Fruit fly (Drosophila melanogaster) whole organism, prepupa: ENCODE data around the gene Rok.

Experiments
- Blimp-1 ChIP-seq: fragments of 200-800 bp; sonication (Bioruptor generic); optimal IDR thresholded peaks from 3 replicates; lab custom pipeline; 2017; ENCODE audit warnings: missing biosample characterization, missing genetic modification characterization, mild to moderate bottlenecking, moderate library complexity, missing genetic modification reagents
- CG10631 ChIP-seq: fragments of 200-800 bp; sonication (Bioruptor generic); optimal IDR thresholded peaks from 2 replicates; lab custom pipeline; 2016; ENCODE audit warnings: missing biosample characterization, missing genetic modification characterization
- CG10669 ChIP-seq: fragments of 200-800 bp; sonication (Bioruptor generic); optimal IDR thresholded peaks from 3 replicates; lab custom pipeline; 2018; ENCODE audit warnings: missing biosample characterization, mild to moderate bottlenecking, missing genetic modification characterization, moderate library complexity
- CG11294 ChIP-seq: fragments of 200-800 bp; sonication (Bioruptor generic); IDR thresholded peaks from 2 replicates; pipeline ENCODE4 v1.3.6; 2022; ENCODE audit warnings: missing biosample characterization, missing genetic modification characterization
- CG11762 ChIP-seq: fragments of 200-800 bp; sonication (Bioruptor generic); optimal IDR thresholded peaks from 3 replicates; lab custom pipeline; 2016; ENCODE audit warnings: missing biosample characterization, missing genetic modification characterization; ENCODE audit not compliant: insufficient read depth
- CG15336 ChIP-seq: fragments of 200-800 bp; sonication (Bioruptor generic); IDR thresholded peaks from 2 replicates; pipeline ENCODE4 v1.3.6; 2022; ENCODE audit warnings: missing biosample characterization, missing genetic modification characterization
- CG1621 ChIP-seq: fragments of 200-800 bp; sonication (Bioruptor generic); optimal IDR thresholded peaks from 3 replicates; lab custom pipeline; 2018; ENCODE audit warnings: missing biosample characterization, mild to moderate bottlenecking, missing genetic modification characterization
- CG16779 ChIP-seq: fragments of 200-800 bp; sonication (Bioruptor generic); optimal IDR thresholded peaks from 3 replicates; lab custom pipeline; 2017; ENCODE audit warnings: missing biosample characterization, mild to moderate bottlenecking, missing genetic modification characterization
- CG3032 ChIP-seq: fragments of 200-800 bp; optimal IDR thresholded peaks from 2 replicates; lab custom pipeline; 2019; ENCODE audit warnings: missing biosample characterization, mild to moderate bottlenecking, missing genetic modification characterization, moderate library complexity
- CG31627 ChIP-seq: fragments of 200-800 bp; sonication (Bioruptor generic); optimal IDR thresholded peaks from 3 replicates; lab custom pipeline; 2016; ENCODE audit warnings: missing biosample characterization, missing genetic modification characterization
- CG32006 ChIP-seq: fragments of 200-800 bp; sonication (Bioruptor generic); optimal IDR thresholded peaks from 3 replicates; lab custom pipeline; 2017; ENCODE audit warnings: missing biosample characterization, mild to moderate bottlenecking, missing genetic modification characterization
- CG34406 ChIP-seq: fragments of 200-800 bp; sonication (Bioruptor generic); optimal IDR thresholded peaks from 3 replicates; lab custom pipeline; 2016; ENCODE audit warnings: missing biosample characterization, missing genetic modification characterization
- CG4318 ChIP-seq: fragments of 200-800 bp; sonication (Bioruptor generic); optimal IDR thresholded peaks from 3 replicates; lab custom pipeline; 2017; ENCODE audit warnings: missing biosample characterization, mild to moderate bottlenecking, missing genetic modification characterization
- CG6163 ChIP-seq: fragments of 200-800 bp; sonication (Bioruptor generic); IDR thresholded peaks from 3 replicates; pipeline ENCODE4 v1.3.6; 2022; ENCODE audit warnings: missing biosample characterization, missing genetic modification characterization
- CG6276 ChIP-seq: fragments of 200-800 bp; sonication (Bioruptor generic); optimal IDR thresholded peaks from 2 replicates; lab custom pipeline; 2017; ENCODE audit warnings: missing biosample characterization, mild to moderate bottlenecking, missing genetic modification characterization
- CG6792 ChIP-seq: fragments of 200-800 bp; sonication (Bioruptor generic); optimal IDR thresholded peaks from 3 replicates; lab custom pipeline; 2016; ENCODE audit warnings: missing biosample characterization, missing genetic modification characterization
- CG6808 ChIP-seq: fragments of 200-800 bp; sonication (Bioruptor generic); optimal IDR thresholded peaks from 3 replicates; lab custom pipeline; 2017; ENCODE audit warnings: missing biosample characterization, missing genetic modification characterization, mild to moderate bottlenecking, moderate library complexity, missing genetic modification reagents
- CG6854 ChIP-seq: fragments of 200-800 bp; sonication (Bioruptor generic); optimal IDR thresholded peaks from 2 replicates; lab custom pipeline; 2017; ENCODE audit warnings: missing biosample characterization, mild to moderate bottlenecking, missing genetic modification characterization
- CG7368 ChIP-seq: fragments of 200-800 bp; sonication (Bioruptor generic); optimal IDR thresholded peaks from 3 replicates; lab custom pipeline; 2016; ENCODE audit warnings: missing biosample characterization, missing genetic modification characterization
- CG8119 ChIP-seq: fragments of 200-800 bp; sonication (Bioruptor generic); IDR thresholded peaks from 3 replicates; pipeline ENCODE4 v1.3.6; 2022; ENCODE audit warnings: missing biosample characterization, missing genetic modification characterization
- CG8319 ChIP-seq: fragments of 200-800 bp; sonication (Bioruptor generic); optimal IDR thresholded peaks from 3 replicates; lab custom pipeline; 2016; ENCODE audit warnings: missing biosample characterization, missing genetic modification characterization
- CG8632 ChIP-seq: fragments of 200-800 bp; sonication (Bioruptor generic); optimal IDR thresholded peaks from 3 replicates; lab custom pipeline; 2016; ENCODE audit warnings: missing biosample characterization, missing genetic modification characterization
- CG9139 ChIP-seq: fragments of 200-800 bp; sonication (Bioruptor generic); optimal IDR thresholded peaks from 3 replicates; lab custom pipeline; 2017; ENCODE audit warnings: missing biosample characterization, mild to moderate bottlenecking, missing genetic modification characterization
- Eip78C ChIP-seq: fragments of 200-800 bp; sonication (Bioruptor generic); peaks from one replicate; lab custom pipeline; 2016; ENCODE audit warnings: missing biosample characterization, missing genetic modification characterization
- Eip93F ChIP-seq: fragments of 200-800 bp; sonication (Bioruptor generic); optimal IDR thresholded peaks from 2 replicates; lab custom pipeline; 2016; ENCODE audit warnings: missing biosample characterization, mild to moderate bottlenecking, missing genetic modification characterization
- Ets21C ChIP-seq: fragments of 200-800 bp; sonication (Bioruptor generic); optimal IDR thresholded peaks from 3 replicates; lab custom pipeline; 2016; ENCODE audit warnings: missing biosample characterization, missing genetic modification characterization
- Ets96B ChIP-seq: fragments of 200-800 bp; optimal IDR thresholded peaks from 2 replicates; lab custom pipeline; 2019; ENCODE audit warnings: missing biosample characterization, mild to moderate bottlenecking, missing genetic modification characterization, moderate library complexity
- Gug ChIP-seq: fragments of 200-800 bp; sonication (Bioruptor generic); IDR thresholded peaks from 2 replicates; pipeline ENCODE4 v1.3.6; 2022; ENCODE audit warnings: missing biosample characterization, missing genetic modification characterization
- Hr38 ChIP-seq: sonication (Bioruptor generic); optimal IDR thresholded peaks from 2 replicates; lab custom pipeline; 2016; ENCODE audit warnings: missing biosample characterization, missing genetic modification characterization
- Hr39 ChIP-seq: fragments of 200-800 bp; sonication (Bioruptor generic); optimal IDR thresholded peaks from 2 replicates; lab custom pipeline; 2016; ENCODE audit warnings: missing biosample characterization, missing genetic modification characterization
- Hr4 ChIP-seq: fragments of 200-800 bp; sonication (Bioruptor generic); optimal IDR thresholded peaks from 3 replicates; lab custom pipeline; 2016; ENCODE audit warnings: missing biosample characterization, missing genetic modification characterization
- Met ChIP-seq: fragments of 200-800 bp; sonication (Bioruptor generic); optimal IDR thresholded peaks from 3 replicates; lab custom pipeline; 2016; ENCODE audit warnings: missing biosample characterization, missing genetic modification characterization
- OdsH ChIP-seq: fragments of 200-800 bp; sonication (Bioruptor generic); optimal IDR thresholded peaks from 3 replicates; lab custom pipeline; 2016; ENCODE audit warnings: missing biosample characterization, missing genetic modification characterization
- Sox14 ChIP-seq: fragments of 200-800 bp; sonication (Bioruptor generic); optimal IDR thresholded peaks from 3 replicates; lab custom pipeline; 2016; ENCODE audit warnings: missing biosample characterization, missing genetic modification characterization
- Sox15 ChIP-seq: fragments of 200-800 bp; sonication (Bioruptor generic); optimal IDR thresholded peaks from 3 replicates; lab custom pipeline; 2016; ENCODE audit warnings: missing biosample characterization, missing genetic modification characterization
- achi ChIP-seq: fragments of 200-800 bp; sonication (Bioruptor generic); optimal IDR thresholded peaks from 3 replicates; lab custom pipeline; 2016; ENCODE audit warnings: missing biosample characterization, missing genetic modification characterization
- dac ChIP-seq: fragments of 200-800 bp; sonication (Bioruptor generic); optimal IDR thresholded peaks from 2 replicates; lab custom pipeline; 2017; ENCODE audit warnings: missing biosample characterization, mild to moderate bottlenecking, missing genetic modification characterization
- dsx ChIP-seq: fragments of 200-800 bp; optimal IDR thresholded peaks from 3 replicates; lab custom pipeline; 2019; ENCODE audit warnings: missing biosample characterization, mild to moderate bottlenecking, missing genetic modification characterization, moderate library complexity; ENCODE audit not compliant: poor library complexity, severe bottlenecking
- eg ChIP-seq: fragments of 200-800 bp; sonication (Bioruptor generic); IDR thresholded peaks from 3 replicates; pipeline ENCODE4 v1.3.6; 2022; ENCODE audit warnings: missing biosample characterization, missing genetic modification characterization
- esn ChIP-seq: fragments of 200-800 bp; sonication (Bioruptor generic); optimal IDR thresholded peaks from 2 replicates; lab custom pipeline; 2016; ENCODE audit warnings: missing biosample characterization, mild to moderate bottlenecking, missing genetic modification characterization, moderate library complexity
- fd59A ChIP-seq: fragments of 200-800 bp; sonication (Bioruptor generic); optimal IDR thresholded peaks from 2 replicates; lab custom pipeline; 2017; ENCODE audit warnings: missing biosample characterization, mild to moderate bottlenecking, missing genetic modification characterization, missing genetic modification reagents
- fkh ChIP-seq: fragments of 200-800 bp; sonication (Bioruptor generic); optimal IDR thresholded peaks from 3 replicates; lab custom pipeline; 2017; ENCODE audit warnings: missing biosample characterization, mild to moderate bottlenecking, missing genetic modification characterization, moderate library complexity
- lz ChIP-seq: fragments of 200-800 bp; sonication (Bioruptor generic); optimal IDR thresholded peaks from 3 replicates; lab custom pipeline; 2016; ENCODE audit warnings: missing biosample characterization, missing genetic modification characterization
- net ChIP-seq: fragments of 200-800 bp; sonication (Bioruptor generic); optimal IDR thresholded peaks from 3 replicates; lab custom pipeline; 2016; ENCODE audit warnings: missing biosample characterization, missing genetic modification characterization
- pdm3 ChIP-seq: fragments of 200-800 bp; sonication (Bioruptor generic); optimal IDR thresholded peaks from 3 replicates; lab custom pipeline; 2016; ENCODE audit warnings: missing biosample characterization, missing genetic modification characterization
- salr ChIP-seq, 2 experiments: fragments of 200-800 bp; sonication (Bioruptor generic); optimal IDR thresholded peaks; 3 replicates each; lab custom pipeline; 2016 to 2018; ENCODE audit warnings: missing biosample characterization in 2 of 2, missing genetic modification characterization in 2 of 2, mild to moderate bottlenecking in 1 of 2
- spab ChIP-seq: fragments of 200-800 bp; sonication (Bioruptor generic); optimal IDR thresholded peaks from 2 replicates; lab custom pipeline; 2017; ENCODE audit warnings: missing biosample characterization, mild to moderate bottlenecking, missing genetic modification characterization, missing genetic modification reagents
- ss ChIP-seq, 2 experiments: fragments of 200-800 bp; sonication (Bioruptor generic); optimal IDR thresholded peaks; 2 replicates in 1 of 2; 3 replicates in 1 of 2; lab custom pipeline; 2017 to 2018; ENCODE audit warnings: mild to moderate bottlenecking in 2 of 2, missing biosample characterization in 2 of 2, missing genetic modification characterization in 2 of 2, moderate library complexity in 1 of 2

Gene Rok

DNA sequence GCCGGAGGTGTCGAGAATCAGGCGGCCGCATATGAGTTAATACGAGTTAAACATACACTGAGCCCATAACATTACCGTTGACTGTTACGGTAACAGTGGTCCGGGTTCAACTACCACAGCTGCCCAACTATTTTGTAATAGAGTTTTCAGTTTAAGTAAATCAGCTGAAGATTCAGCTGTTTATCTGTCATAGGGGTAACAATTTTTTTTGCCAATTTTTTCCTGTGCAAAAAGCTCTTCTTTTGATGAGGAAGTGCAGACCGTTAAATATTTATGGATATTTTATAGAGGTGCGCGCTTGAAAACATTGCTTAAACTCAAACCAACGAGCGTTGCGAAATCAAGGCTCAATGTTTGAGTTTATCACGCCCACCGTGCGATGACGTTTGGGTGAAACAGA lies 55.5 kb downstream of the Rok start (continued):
- TF ChIP-seq Ets96B (tag; lab: Kevin White, UChicago) (no peak), Blimp-1 (GFP tag; lab: Kevin White, UChicago) (no peak), fkh (GFP tag; lab: Kevin White, UChicago) (no peak), Hr39 (GFP tag; lab: Kevin White, UChicago) (peak; percentile 21), CG8319 (no peak), CG7368 (GFP tag; lab: Kevin White, UChicago) (no peak), CG15336 (GFP tag; lab: Robert Waterston, UW) (no peak), dac (GFP tag; lab: Kevin White, UChicago) (no peak), Met (GFP tag; lab: Kevin White, UChicago) (no peak), CG6792 (GFP tag; lab: Kevin White, UChicago) (no peak)

dm6 chrX:16579978-16580377 lies 57.2 kb downstream of the Rok start:
- TF ChIP-seq OdsH (GFP tag; lab: Kevin White, UChicago) (peak; percentile 46), CG6792 (GFP tag; lab: Kevin White, UChicago) (peak; percentile 6), CG16779 (no peak), Hr38 (GFP tag; lab: Kevin White, UChicago) (no peak), CG9139 (GFP tag; lab: Kevin White, UChicago) (no peak), CG6276 (peak; percentile 21), dsx (no peak), ss (GFP tag; optimal IDR thresholded peaks at IDR 0.05; lab: Kevin White, UChicago) (peak in 1 of 2 experiments; percentile 23), Sox14 (GFP tag; lab: Kevin White, UChicago) (no peak), CG34406 (GFP tag; lab: Kevin White, UChicago) (peak; percentile 19), CG32006 (peak; percentile 61), Hr39 (GFP tag; lab: Kevin White, UChicago) (no peak), fd59A (no peak), Blimp-1 (GFP tag; lab: Kevin White, UChicago) (no peak), eg (GFP tag; lab: Robert Waterston, UW) (no peak), CG6808 (peak; percentile 15), CG15336 (GFP tag; lab: Robert Waterston, UW) (no peak), Ets21C (GFP tag; lab: Kevin White, UChicago) (no peak), CG8119 (GFP tag; lab: Robert Waterston, UW) (no peak), lz (GFP tag; lab: Kevin White, UChicago) (no peak), Eip93F (GFP tag; lab: Kevin White, UChicago) (no peak), CG10669 (GFP tag; lab: Kevin White, UChicago) (peak; percentile 33), dac (GFP tag; lab: Kevin White, UChicago) (no peak), Sox15 (GFP tag; lab: Kevin White, UChicago) (no peak), CG11762 (GFP tag; lab: Kevin White, UChicago) (no peak), esn (GFP tag; lab: Kevin White, UChicago) (peak; percentile 19), Gug (GFP tag; lab: Robert Waterston, UW) (peak; percentile 11; the same call in 1 of the 2 replicates), achi (peak; percentile 25), Met (GFP tag; lab: Kevin White, UChicago) (no peak), CG3032 (tag; lab: Kevin White, UChicago) (peak; percentile 31), Eip78C (peak; percentile 51), net (GFP tag; lab: Kevin White, UChicago) (no peak), Ets96B (tag; lab: Kevin White, UChicago) (no peak), CG1621 (tag; lab: Kevin White, UChicago) (no peak), CG31627 (GFP tag; lab: Kevin White, UChicago) (no peak), salr (GFP tag; optimal IDR thresholded peaks at IDR 0.05; lab: Kevin White, UChicago) (no peak), Hr4 (GFP tag; lab: Kevin White, UChicago) (peak; percentile 43), pdm3 (GFP tag; lab: Kevin White, UChicago) (peak; percentile 6), CG6854 (no peak), CG8319 (no peak), spab (GFP tag; lab: Kevin White, UChicago) (no peak), CG10631 (GFP tag; lab: Kevin White, UChicago) (peak; percentile 9), CG8632 (GFP tag; lab: Kevin White, UChicago) (peak; percentile 25), CG4318 (GFP tag; lab: Kevin White, UChicago) (peak; percentile 27), CG11294 (GFP tag; lab: Robert Waterston, UW) (no peak), CG7368 (GFP tag; lab: Kevin White, UChicago) (no peak), fkh (GFP tag; lab: Kevin White, UChicago) (no peak), CG6163 (GFP tag; lab: Robert Waterston, UW) (no peak)
